Worm (Caenorhabditis elegans) whole organism, L4 larva: Measurements from ENCODE around the gene srlf-27.
A peak's percentile ranks its signal among the peaks of the same experiment; 100 is the strongest.

Experiments used
- F10B5.3 ChIP-seq: sonication (generic microtip); optimal IDR thresholded peaks from 2 replicates; lab custom pipeline; 2016; ENCODE audit warnings: mild to moderate bottlenecking, missing genetic modification characterization, missing compliant biosample characterization
- F26F4.8 ChIP-seq: fragments of 200-800 bp; sonication (Bioruptor generic); conservative IDR thresholded peaks from 2 replicates; pipeline ENCODE4 v1.3.6; 2022; ENCODE audit warnings: missing genetic modification characterization, missing compliant biosample characterization
- F44E2.7 ChIP-seq: fragments of 200-800 bp; sonication (Bioruptor generic); IDR thresholded peaks from 2 replicates; pipeline ENCODE4 v2.1.2; 2022; ENCODE audit warnings: missing genetic modification characterization, missing compliant biosample characterization
- F49E8.2 ChIP-seq: sonication (generic microtip); optimal IDR thresholded peaks from 2 replicates; lab custom pipeline; 2016; ENCODE audit warnings: missing compliant biosample characterization, mild to moderate bottlenecking, missing genetic modification characterization, borderline replicate concordance
- R02D3.7 ChIP-seq: fragments of 150-350 bp; sonication (generic microtip); optimal IDR thresholded peaks from 3 replicates; lab custom pipeline; 2014; ENCODE audit warnings: missing biosample characterization, missing genetic modification characterization
- T26A8.4 ChIP-seq: fragments of 200-800 bp; sonication (Bioruptor generic); IDR thresholded peaks from 2 replicates; pipeline ENCODE4 v1.3.6; 2022; ENCODE audit warnings: missing genetic modification characterization, missing compliant biosample characterization
- Y48G9A.11 ChIP-seq: fragments of 200-800 bp; sonication (Bioruptor generic); IDR thresholded peaks from 2 replicates; pipeline ENCODE4 v1.3.6; 2022; ENCODE audit warnings: missing genetic modification reagents, missing genetic modification characterization, missing compliant biosample characterization
- Y5F2A.4 ChIP-seq: fragments of 200-800 bp; sonication (Bioruptor generic); optimal IDR thresholded peaks from 2 replicates; lab custom pipeline; 2018; ENCODE audit warnings: mild to moderate bottlenecking, missing genetic modification characterization, missing compliant biosample characterization
- Y75B8A.6 ChIP-seq: fragments of 200-800 bp; sonication (Bioruptor generic); IDR thresholded peaks from 2 replicates; pipeline ENCODE4 v1.3.6; 2022; ENCODE audit warnings: missing genetic modification reagents, missing genetic modification characterization, missing compliant biosample characterization
- ZK337.2 ChIP-seq: fragments of 200-800 bp; sonication (Bioruptor generic); IDR thresholded peaks from 2 replicates; pipeline ENCODE4 v1.3.6; 2022; ENCODE audit warnings: missing genetic modification reagents, missing genetic modification characterization, missing compliant biosample characterization
- ZK546.5 ChIP-seq, 2 experiments: sonication (generic microtip); optimal IDR thresholded peaks; 2 replicates each; lab custom pipeline; 2017; ENCODE audit warnings: missing biosample characterization in 2 of 2, missing genetic modification characterization in 2 of 2
- aha-1 ChIP-seq: fragments of 150-350 bp; peaks from one replicate; lab custom pipeline; 2014; ENCODE audit warnings: missing biosample characterization, missing genetic modification characterization
- ceh-62 ChIP-seq: sonication (generic microtip); optimal IDR thresholded peaks from 2 replicates; lab custom pipeline; 2017; ENCODE audit warnings: missing biosample characterization, missing genetic modification characterization
- ceh-82 ChIP-seq: sonication (generic microtip); optimal IDR thresholded peaks from 2 replicates; lab custom pipeline; 2017; ENCODE audit warnings: missing biosample characterization, missing genetic modification characterization
- ctbp-1 ChIP-seq: fragments of 200-800 bp; sonication (Bioruptor generic); IDR thresholded peaks from 2 replicates; pipeline ENCODE4 v1.3.6; 2022; ENCODE audit warnings: missing genetic modification reagents, missing genetic modification characterization, missing compliant biosample characterization
- daf-16 ChIP-seq, 3 experiments: sonication (generic microtip); optimal IDR thresholded peaks; 2 replicates each; lab custom pipeline; 2016 to 2017; ENCODE audit warnings: missing genetic modification characterization in 3 of 3, missing genetic modification reagents in 3 of 3, mild to moderate bottlenecking in 2 of 3, missing compliant biosample characterization in 2 of 3, missing biosample characterization in 1 of 3, moderate library complexity in 1 of 3
- daf-8 ChIP-seq: fragments of 200-800 bp; sonication (Bioruptor generic); IDR thresholded peaks from 2 replicates; pipeline ENCODE4 v1.3.6; 2022; ENCODE audit warnings: missing genetic modification characterization, missing compliant biosample characterization
- dmd-6 ChIP-seq: fragments of 200-800 bp; sonication (Bioruptor generic); IDR thresholded peaks from 2 replicates; pipeline ENCODE4 v1.3.6; 2022; ENCODE audit warnings: missing genetic modification reagents, missing genetic modification characterization, missing compliant biosample characterization
- dpl-1 ChIP-seq: fragments of 150-350 bp; optimal IDR thresholded peaks from 2 replicates; lab custom pipeline; 2014; ENCODE audit warnings: missing biosample characterization, missing genetic modification reagents, missing genetic modification characterization
- egl-27 ChIP-seq: sonication (generic microtip); optimal IDR thresholded peaks from 3 replicates; lab custom pipeline; 2017; ENCODE audit warnings: missing biosample characterization, missing genetic modification reagents, missing genetic modification characterization
- fkh-10 ChIP-seq: fragments of 150-350 bp; optimal IDR thresholded peaks from 2 replicates; lab custom pipeline; 2014; ENCODE audit warnings: missing biosample characterization, missing genetic modification reagents, missing genetic modification characterization
- hif-1 ChIP-seq, 2 experiments: sonication (generic microtip); optimal IDR thresholded peaks; 2 replicates each; lab custom pipeline; 2016 to 2017; ENCODE audit warnings: missing compliant biosample characterization in 2 of 2, missing genetic modification characterization in 2 of 2, missing genetic modification reagents in 2 of 2, missing genotype in 2 of 2, mild to moderate bottlenecking in 1 of 2
- hlh-11 ChIP-seq: fragments of 200-800 bp; sonication (Bioruptor generic); optimal IDR thresholded peaks from 2 replicates; lab custom pipeline; 2018; ENCODE audit warnings: mild to moderate bottlenecking, missing genetic modification characterization, missing compliant biosample characterization
- hlh-30 ChIP-seq: sonication (generic microtip); optimal IDR thresholded peaks from 2 replicates; lab custom pipeline; 2017; ENCODE audit warnings: antibody characterized with exemption, mild to moderate bottlenecking, missing genetic modification characterization, missing compliant biosample characterization; ENCODE audit not compliant: insufficient read depth
- lin-15B ChIP-seq: fragments of 150-350 bp; sonication (generic microtip); optimal IDR thresholded peaks from 3 replicates; lab custom pipeline; 2014; ENCODE audit warnings: missing biosample characterization, missing genetic modification characterization
- lin-29 ChIP-seq: fragments of 200-800 bp; sonication (Bioruptor generic); IDR thresholded peaks from 2 replicates; pipeline ENCODE4 v1.3.6; 2022; ENCODE audit warnings: missing genetic modification reagents, missing genetic modification characterization, missing compliant biosample characterization
- lin-38 ChIP-seq: fragments of 200-800 bp; sonication (Bioruptor generic); IDR thresholded peaks from 2 replicates; pipeline ENCODE4 v1.3.6; 2022; ENCODE audit warnings: missing genetic modification reagents, missing genetic modification characterization, missing compliant biosample characterization
- lir-3 ChIP-seq: sonication (generic microtip); optimal IDR thresholded peaks from 2 replicates; lab custom pipeline; 2016; ENCODE audit warnings: mild to moderate bottlenecking, missing genetic modification characterization, missing compliant biosample characterization
- mdl-1 ChIP-seq, 2 experiments: fragments of 150-350 bp in 1 of 2; sonication (generic microtip) in 1 of 2; optimal IDR thresholded peaks; 2 replicates each; lab custom pipeline; 2014 to 2017; ENCODE audit warnings: missing biosample characterization in 2 of 2, missing genetic modification characterization in 2 of 2
- mdt-29 ChIP-seq: fragments of 200-800 bp; sonication (Bioruptor generic); IDR thresholded peaks from 2 replicates; pipeline ENCODE4 v1.3.6; 2022; ENCODE audit warnings: missing genetic modification reagents, missing genetic modification characterization, missing compliant biosample characterization
- mep-1 ChIP-seq: fragments of 150-350 bp; sonication (generic microtip); optimal IDR thresholded peaks from 3 replicates; lab custom pipeline; 2014; ENCODE audit warnings: missing biosample characterization, missing genetic modification characterization
- nhr-111 ChIP-seq: fragments of 200-800 bp; sonication (Bioruptor generic); optimal IDR thresholded peaks from 2 replicates; lab custom pipeline; 2018; ENCODE audit warnings: mild to moderate bottlenecking, missing genetic modification characterization, missing compliant biosample characterization
- nhr-25 ChIP-seq: sonication (generic microtip); optimal IDR thresholded peaks from 2 replicates; lab custom pipeline; 2017; ENCODE audit warnings: missing genetic modification characterization, mild to moderate bottlenecking, missing compliant biosample characterization, antibody characterized with exemption, moderate library complexity, borderline replicate concordance; ENCODE audit not compliant: insufficient read depth
- nhr-41 ChIP-seq: fragments of 200-800 bp; sonication (Bioruptor generic); IDR thresholded peaks from 2 replicates; pipeline ENCODE4 v1.3.6; 2022; ENCODE audit warnings: missing genetic modification reagents, missing genetic modification characterization, missing compliant biosample characterization
- nhr-42 ChIP-seq: fragments of 200-800 bp; sonication (Bioruptor generic); IDR thresholded peaks from 2 replicates; pipeline ENCODE4 v1.3.6; 2022; ENCODE audit warnings: missing genetic modification characterization, missing compliant biosample characterization
- nhr-6 ChIP-seq: fragments of 150-350 bp; optimal IDR thresholded peaks from 2 replicates; lab custom pipeline; 2014; ENCODE audit warnings: missing biosample characterization, missing genetic modification characterization
- nhr-76 ChIP-seq: fragments of 150-350 bp; optimal IDR thresholded peaks from 2 replicates; lab custom pipeline; 2014; ENCODE audit warnings: missing biosample characterization, missing genetic modification characterization
- rbr-2 ChIP-seq: sonication (generic microtip); optimal IDR thresholded peaks from 2 replicates; lab custom pipeline; 2016; ENCODE audit warnings: missing genotype, missing genetic modification characterization, missing compliant biosample characterization
- saeg-2 ChIP-seq: fragments of 200-800 bp; sonication (Bioruptor generic); IDR thresholded peaks from 2 replicates; pipeline ENCODE4 v1.3.6; 2022; ENCODE audit warnings: missing genetic modification reagents, missing genetic modification characterization, missing compliant biosample characterization
- spr-1 ChIP-seq: sonication (generic microtip); optimal IDR thresholded peaks from 2 replicates; lab custom pipeline; 2016; ENCODE audit warnings: mild to moderate bottlenecking, missing genetic modification characterization, missing compliant biosample characterization
- unc-130 ChIP-seq: sonication (generic microtip); optimal IDR thresholded peaks from 2 replicates; lab custom pipeline; 2016; ENCODE audit warnings: missing genetic modification reagents, missing genetic modification characterization, missing compliant biosample characterization
- unc-39 ChIP-seq: sonication (generic microtip); optimal IDR thresholded peaks from 2 replicates; lab custom pipeline; 2017; ENCODE audit warnings: missing biosample characterization, missing genetic modification characterization
- unc-62 ChIP-seq, 3 experiments: fragments of 150-350 bp in 1 of 3; sonication (generic microtip); optimal IDR thresholded peaks in 2 of 3; peaks in 1 of 3; 1 replicate in 1 of 3; 2 replicates in 2 of 3; lab custom pipeline; 2014 to 2017; ENCODE audit warnings: missing biosample characterization in 3 of 3, missing genetic modification characterization in 3 of 3, missing genetic modification reagents in 3 of 3, missing genotype in 1 of 3
- vab-7 ChIP-seq: fragments of 200-800 bp; sonication (Bioruptor generic); IDR thresholded peaks from 2 replicates; pipeline ENCODE4 v1.3.6; 2022; ENCODE audit warnings: missing genetic modification reagents, missing genetic modification characterization, missing compliant biosample characterization
- zip-11 ChIP-seq: fragments of 200-800 bp; sonication (Bioruptor generic); IDR thresholded peaks from 2 replicates; pipeline ENCODE4 v1.3.6; 2022; ENCODE audit warnings: missing genetic modification characterization, missing compliant biosample characterization
- ztf-11 ChIP-seq: fragments of 150-350 bp; optimal IDR thresholded peaks from 2 replicates; lab custom pipeline; 2014; ENCODE audit warnings: missing biosample characterization, missing genetic modification characterization
- ztf-7 ChIP-seq: fragments of 150-350 bp; optimal IDR thresholded peaks from 2 replicates; lab custom pipeline; 2014; ENCODE audit warnings: missing biosample characterization, missing genetic modification characterization

The srlf-27 gene

DNA sequence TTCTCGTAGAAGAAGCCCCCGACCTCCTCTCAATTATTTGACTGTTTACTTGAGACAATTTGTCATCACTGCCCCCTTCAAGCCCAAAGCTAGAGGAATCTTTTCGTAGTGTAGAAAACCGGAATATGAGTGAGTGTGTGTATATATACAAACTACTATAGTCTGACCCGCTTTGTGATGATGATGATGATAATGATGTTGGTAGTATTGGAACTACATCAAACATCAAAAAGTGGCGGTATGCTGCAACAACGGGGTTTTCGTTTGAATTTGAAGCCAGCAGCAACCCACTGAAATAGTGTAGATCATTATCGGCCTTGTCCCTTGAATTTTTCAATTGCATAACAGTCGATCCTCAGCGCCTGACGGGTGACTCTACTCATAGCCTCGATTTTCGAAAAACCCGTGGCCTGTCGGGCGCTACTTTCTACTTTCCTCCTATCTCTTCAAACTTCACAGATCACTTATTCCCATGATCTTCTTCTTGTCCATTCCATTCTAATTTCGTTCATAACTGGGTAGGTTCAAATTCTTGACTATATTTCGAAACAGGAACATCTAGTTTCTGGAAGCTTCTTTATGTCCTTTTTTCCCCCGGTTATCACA, 25.5 kb upstream of the srlf-27 start:
- no peak for TF ChIP-seq egl-27
- TF ChIP-seq F10B5.3: no peak
- TF ChIP-seq mdt-29 (GFP tag; lab: Robert Waterston, UW): no peak
- peak in 1 of 2 experiments; percentile 95 for TF ChIP-seq unc-62 (GFP tag; optimal IDR thresholded peaks at IDR 0.05 in 1 of 2; lab: Kevin White, UChicago)
- no peak for TF ChIP-seq unc-62 (tag; optimal IDR thresholded peaks at IDR 0.05; lab: Kevin White, UChicago)
- TF ChIP-seq unc-130: no peak
- no peak for TF ChIP-seq Y48G9A.11 (GFP tag; lab: Robert Waterston, UW)
- TF ChIP-seq daf-16 (GFP tag; optimal IDR thresholded peaks at IDR 0.05; lab: Kevin White, UChicago): no peak
- TF ChIP-seq daf-16 (tag; optimal IDR thresholded peaks at IDR 0.05; lab: Kevin White, UChicago): no peak
- TF ChIP-seq ztf-7 (tag; lab: Kevin White, UChicago): no peak
- no peak for TF ChIP-seq F44E2.7 (GFP tag; lab: Robert Waterston, UW)
- TF ChIP-seq hlh-30: peak; percentile 81
- TF ChIP-seq nhr-41 (GFP tag; lab: Robert Waterston, UW): no peak
- no peak for TF ChIP-seq ctbp-1
- no peak for TF ChIP-seq daf-8
- TF ChIP-seq ceh-82: no peak
- TF ChIP-seq dpl-1: no peak
- no peak for TF ChIP-seq lin-15B
- TF ChIP-seq vab-7 (GFP tag; lab: Robert Waterston, UW): no peak
- no peak for TF ChIP-seq ZK546.5 (tag; optimal IDR thresholded peaks at IDR 0.05; lab: Kevin White, UChicago)
- TF ChIP-seq dmd-6 (GFP tag; lab: Robert Waterston, UW): 0 out of 2 replicates have a peak, but pooled peaks have one; percentile 5
- no peak for TF ChIP-seq fkh-10
- no peak for TF ChIP-seq Y5F2A.4 (GFP tag; lab: Kevin White, UChicago)
- TF ChIP-seq nhr-76 (tag; lab: Kevin White, UChicago): no peak
- no peak for TF ChIP-seq F26F4.8 (GFP tag; lab: Robert Waterston, UW)
- peak; percentile 75 for TF ChIP-seq aha-1 (tag; lab: Kevin White, UChicago)
- no peak for TF ChIP-seq lin-29
- TF ChIP-seq saeg-2: no peak
- TF ChIP-seq nhr-25 (tag; lab: Kevin White, UChicago): peak; percentile 53
- no peak for TF ChIP-seq nhr-6 (tag; lab: Kevin White, UChicago)
- no peak for TF ChIP-seq ZK337.2 (GFP tag; lab: Robert Waterston, UW)
- TF ChIP-seq mep-1 (tag; lab: Kevin White, UChicago): no peak
- TF ChIP-seq spr-1 (tag; lab: Kevin White, UChicago): no peak
- no peak for TF ChIP-seq hlh-11 (tag; lab: Kevin White, UChicago)
- no peak for TF ChIP-seq zip-11 (GFP tag; lab: Robert Waterston, UW)

DNA sequence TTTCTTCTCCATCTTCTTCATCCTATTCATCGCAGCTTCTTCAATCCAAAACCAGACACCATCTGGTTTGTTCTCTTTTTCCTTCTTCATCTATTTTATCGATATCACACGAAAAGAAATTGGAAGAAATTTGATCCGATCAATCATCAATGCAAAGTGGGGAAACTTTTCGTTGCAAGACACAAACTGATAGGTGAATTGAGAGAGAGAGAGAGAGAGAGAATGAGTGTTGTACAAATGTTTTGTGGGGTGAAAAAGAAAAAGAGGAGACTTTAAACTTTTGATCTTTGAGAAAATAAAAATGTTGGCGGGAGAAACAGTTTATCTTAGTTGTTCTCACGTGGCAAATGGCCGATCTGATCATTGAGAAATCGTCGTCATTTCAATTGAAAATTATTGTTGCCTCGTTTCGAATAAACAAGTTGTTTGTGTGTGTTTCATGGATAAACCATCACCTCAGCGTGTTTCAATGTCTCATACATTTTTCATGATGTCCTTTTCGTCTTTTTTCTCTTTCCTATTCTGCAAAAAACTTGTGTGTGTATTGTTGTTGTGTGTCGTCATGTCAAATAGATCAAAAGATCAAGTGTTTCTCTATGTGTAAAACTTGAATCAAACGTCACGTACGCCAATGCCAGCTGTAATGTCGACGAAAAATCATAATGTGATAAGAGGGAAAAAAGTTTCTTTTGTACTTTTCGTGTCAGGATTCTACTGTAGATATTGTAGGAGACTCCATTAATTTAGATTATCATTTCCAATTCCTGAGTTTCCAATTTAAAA, 24.8 kb upstream of the srlf-27 start:
- TF ChIP-seq Y48G9A.11 (GFP tag; lab: Robert Waterston, UW) (no peak), ctbp-1 (no peak), dpl-1 (no peak), ceh-62 (no peak), nhr-111 (GFP tag; lab: Kevin White, UChicago) (no peak), lin-38 (GFP tag; lab: Robert Waterston, UW) (no peak), R02D3.7 (tag; lab: Kevin White, UChicago) (no peak), F26F4.8 (GFP tag; lab: Robert Waterston, UW) (no peak), rbr-2 (tag; lab: Kevin White, UChicago) (peak; percentile 1), hif-1 (tag; optimal IDR thresholded peaks at IDR 0.05; lab: Kevin White, UChicago) (peak in 1 of 2 experiments; percentile 91), ztf-11 (tag; lab: Kevin White, UChicago) (no peak), mdl-1 (tag; optimal IDR thresholded peaks at IDR 0.05; lab: Kevin White, UChicago) (peak; percentile 39 to 67), Y75B8A.6 (GFP tag; lab: Robert Waterston, UW) (no peak), unc-39 (tag; lab: Kevin White, UChicago) (no peak), aha-1 (tag; lab: Kevin White, UChicago) (peak; percentile 94), lir-3 (tag; lab: Kevin White, UChicago) (no peak), nhr-6 (tag; lab: Kevin White, UChicago) (peak; percentile 31), ZK546.5 (tag; optimal IDR thresholded peaks at IDR 0.05; lab: Kevin White, UChicago) (no peak), unc-62 (GFP tag; optimal IDR thresholded peaks at IDR 0.05 in 1 of 2; lab: Kevin White, UChicago) (peak in 1 of 2 experiments; percentile 96), unc-62 (tag; optimal IDR thresholded peaks at IDR 0.05; lab: Kevin White, UChicago) (no peak), F49E8.2 (tag; lab: Kevin White, UChicago) (no peak), T26A8.4 (no peak), hlh-11 (tag; lab: Kevin White, UChicago) (peak; percentile 64), nhr-42 (GFP tag; lab: Robert Waterston, UW) (no peak)
